Worm (Caenorhabditis elegans): Measurements from ENCODE around the gene ptp-3.

DNA sequence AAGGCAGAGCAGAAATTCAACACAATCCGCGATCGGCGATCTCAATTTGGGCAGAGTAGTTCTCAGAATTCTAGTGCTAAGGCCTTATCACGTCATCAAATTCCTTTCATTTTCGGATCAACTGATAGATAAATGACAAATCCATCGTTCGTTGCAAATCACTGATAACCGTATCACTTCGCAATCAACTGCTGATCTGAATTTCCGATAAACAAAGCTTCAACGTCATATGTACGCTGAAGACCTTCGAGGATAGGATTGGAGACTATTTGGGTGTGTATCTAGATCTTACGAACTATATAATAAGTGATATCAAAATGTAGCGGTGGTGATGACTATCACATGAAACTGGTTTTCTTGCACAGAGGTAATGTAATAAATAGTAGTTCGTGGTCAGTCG is 81.9 kb downstream of the ptp-3 start:
- TF ChIP-seq ama-1 (optimal IDR thresholded peaks at IDR 0.05) (no peak), unc-55 (GFP tag; optimal IDR thresholded peaks at IDR 0.05) (no peak), nfya-1 (tag; optimal IDR thresholded peaks at IDR 0.05) (no peak)

Data from whole organism, late embryonic.